Worm (Caenorhabditis elegans) whole organism, L4/young adult: ENCODE results near the gene cyp-34A10.

Experiments used
- W03F9.2 ChIP-seq: fragments of 150-350 bp; optimal IDR thresholded peaks from 2 replicates; lab custom pipeline; 2014; ENCODE audit warnings: missing biosample characterization, missing genetic modification characterization
- dao-5 ChIP-seq: sonication (generic microtip); optimal IDR thresholded peaks from 2 replicates; lab custom pipeline; 2016; ENCODE audit warnings: missing genotype, missing genetic modification characterization, moderate library complexity, missing compliant biosample characterization
- him-1 ChIP-seq: sonication (generic microtip); optimal IDR thresholded peaks from 2 replicates; lab custom pipeline; 2016; ENCODE audit warnings: missing genotype, missing genetic modification reagents, missing genetic modification characterization, missing compliant biosample characterization

The cyp-34A10 gene

DNA sequence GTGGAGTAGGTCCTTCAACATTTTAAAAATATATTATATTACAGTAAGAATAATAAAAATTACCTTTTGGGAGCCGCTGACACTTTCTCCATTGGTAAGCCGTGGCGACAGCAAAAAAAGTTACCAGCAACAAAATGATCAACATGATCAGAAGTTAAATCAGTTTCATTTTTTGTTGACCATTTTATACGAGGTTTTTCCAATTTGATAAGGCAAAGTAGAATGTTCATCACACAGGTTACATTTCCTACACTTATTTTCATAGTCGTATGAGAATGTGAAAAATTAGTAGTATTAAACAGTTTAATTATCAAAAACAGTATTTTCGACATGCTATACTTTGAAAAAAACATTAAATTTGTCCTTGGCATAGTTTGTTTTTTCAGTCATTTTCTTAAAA is at the start of gene cyp-34A10:
Gene cyp-34A10 (minus strand): TSS at position 146 of the 400 bp plus-strand sequence.
- TF ChIP-seq him-1 (no peak), W03F9.2 (tag; lab: Kevin White, UChicago) (no peak), dao-5 (tag; lab: Kevin White, UChicago) (no peak)

DNA sequence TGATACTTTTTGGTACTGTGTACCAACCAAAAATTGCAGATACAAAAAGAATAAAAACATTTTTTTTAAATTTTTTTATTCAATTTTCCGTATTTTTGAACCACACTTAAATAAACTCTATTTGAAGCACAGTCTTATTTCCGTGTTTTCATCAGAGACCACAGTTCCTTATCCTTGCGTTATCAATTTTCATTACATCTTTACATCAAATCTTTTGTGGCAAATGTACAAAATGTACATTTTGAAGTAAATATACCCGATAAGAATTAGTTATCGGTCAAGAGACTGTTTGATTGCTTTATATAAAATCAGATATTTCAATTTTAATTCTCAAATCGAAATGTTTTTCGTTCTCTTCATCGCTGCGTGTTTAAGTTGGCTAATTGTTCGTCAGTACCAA is 49.5 kb upstream of the cyp-34A10 start, which contains the start of gene cyp-35A3:
Gene cyp-35A3 (plus strand): TSS at position 301 of the 400 bp plus-strand sequence.
- no peak for TF ChIP-seq dao-5 (tag; lab: Kevin White, UChicago)
- no peak for TF ChIP-seq him-1
- no peak for TF ChIP-seq W03F9.2 (tag; lab: Kevin White, UChicago)

DNA sequence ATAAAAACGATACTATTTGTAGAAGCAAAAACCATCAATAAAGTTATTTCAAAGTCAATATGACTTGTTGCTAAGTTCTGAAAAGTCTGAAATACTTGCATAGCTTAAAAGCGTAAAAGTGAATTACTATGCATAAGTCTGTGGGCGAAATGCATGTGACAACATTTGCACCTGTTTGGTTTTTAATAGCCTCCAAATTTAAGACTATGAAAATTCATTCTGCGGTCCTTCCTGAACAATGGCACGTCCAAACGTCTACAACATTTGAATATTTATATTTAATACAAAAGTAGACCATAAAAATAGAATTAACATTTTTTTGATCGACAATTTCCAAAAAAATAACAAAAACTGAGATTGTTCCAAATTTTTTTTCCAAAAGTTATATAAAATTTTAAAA is 49.0 kb upstream of the cyp-34A10 start, which contains the start of gene K09D9.14:
Gene K09D9.14 (minus strand): TSS at position 101 of the 400 bp plus-strand sequence.
- TF ChIP-seq him-1 (no peak), dao-5 (tag; lab: Kevin White, UChicago) (no peak), W03F9.2 (tag; lab: Kevin White, UChicago) (no peak)

DNA sequence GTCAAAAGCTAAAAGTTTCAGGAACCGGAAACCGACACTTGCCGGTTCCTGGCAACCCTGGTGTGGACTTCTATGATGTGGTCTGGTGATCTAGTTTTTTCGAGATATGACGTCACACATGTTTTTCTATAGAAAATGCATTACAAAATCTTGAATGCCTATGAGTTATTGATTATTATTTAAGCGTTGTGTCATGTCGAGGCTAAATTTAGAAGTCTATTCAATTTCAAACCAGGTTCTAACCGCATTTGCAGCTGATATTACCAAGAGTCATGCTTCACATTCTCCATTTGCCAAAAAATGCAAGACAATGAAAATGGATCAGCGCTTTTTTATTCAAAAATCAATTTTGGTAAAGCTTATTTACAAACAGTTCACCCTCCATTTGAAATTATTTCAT is 46.4 kb upstream of the cyp-34A10 start, which contains the start of gene K09D9.3:
Gene K09D9.3 (plus strand): TSS at position 301 of the 400 bp plus-strand sequence.
- TF ChIP-seq W03F9.2 (tag; lab: Kevin White, UChicago) (no peak), dao-5 (tag; lab: Kevin White, UChicago) (no peak), him-1 (no peak)

ce11 chrV:4018591-4018990 is 45.8 kb upstream of the cyp-34A10 start:
- no peak for TF ChIP-seq W03F9.2 (tag; lab: Kevin White, UChicago)
- no peak for TF ChIP-seq dao-5 (tag; lab: Kevin White, UChicago)
- no peak for TF ChIP-seq him-1

DNA sequence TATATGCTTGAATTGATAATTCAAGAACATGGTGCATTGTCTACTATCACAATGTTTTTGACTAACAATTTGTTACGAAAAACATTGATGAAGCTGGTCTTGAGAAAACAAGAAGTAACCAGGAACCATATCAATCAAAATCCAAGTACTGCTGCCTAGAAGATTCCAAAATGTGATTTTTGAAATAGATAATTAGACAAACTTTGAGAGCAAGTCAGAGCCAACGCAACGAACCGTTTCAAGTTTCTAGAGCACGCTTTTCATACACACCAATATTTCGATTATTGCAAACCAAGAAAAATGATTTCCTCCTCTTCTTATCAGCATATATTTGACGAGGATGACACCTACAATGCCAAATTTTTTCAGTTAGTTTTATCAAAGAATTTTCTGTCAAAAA is 44.0 kb upstream of the cyp-34A10 start, which contains the start of gene srw-89:
Gene srw-89 (plus strand): TSS at position 301 of the 400 bp plus-strand sequence.
- TF ChIP-seq W03F9.2 (tag; lab: Kevin White, UChicago) (no peak), dao-5 (tag; lab: Kevin White, UChicago) (no peak), him-1 (no peak)

- TF ChIP-seq dao-5 (tag; lab: Kevin White, UChicago) (no peak), W03F9.2 (tag; lab: Kevin White, UChicago) (no peak), him-1 (no peak)
These were observed 37.4 kb upstream of the cyp-34A10 start, which contains the start of gene srh-4 for ce11 chrV:4010170-4010569. Gene srh-4 (plus strand): TSS chrV:4010470.

DNA sequence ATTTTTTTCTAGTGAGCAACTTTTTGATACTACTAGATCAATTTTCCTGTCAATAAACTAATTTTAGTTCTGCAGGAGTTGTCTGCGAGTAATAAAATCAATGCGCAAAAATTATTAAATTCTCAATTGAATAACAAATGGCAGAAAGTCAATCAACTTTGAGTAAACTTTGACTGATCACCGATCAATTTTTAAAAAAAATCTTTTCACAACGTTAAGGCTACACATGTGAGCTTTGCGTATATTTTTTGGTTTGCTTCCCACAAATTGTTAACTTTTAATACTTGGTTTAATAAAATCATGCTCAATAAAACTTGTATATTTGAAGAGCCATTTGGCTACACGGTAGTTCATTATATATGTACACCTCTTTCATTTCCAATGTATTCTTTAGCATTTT is 35.1 kb upstream of the cyp-34A10 start, which contains the start of gene srh-7:
Gene srh-7 (plus strand): TSS at position 301 of the 400 bp plus-strand sequence.
- TF ChIP-seq him-1 (no peak), dao-5 (tag; lab: Kevin White, UChicago) (no peak)

- TF ChIP-seq W03F9.2 (tag; lab: Kevin White, UChicago) (no peak), him-1 (no peak), dao-5 (tag; lab: Kevin White, UChicago) (no peak)
These were observed 32.4 kb upstream of the cyp-34A10 start, which contains the start of gene srh-8 for ce11 chrV:4005219-4005618. Gene srh-8 (plus strand): TSS chrV:4005519.

DNA sequence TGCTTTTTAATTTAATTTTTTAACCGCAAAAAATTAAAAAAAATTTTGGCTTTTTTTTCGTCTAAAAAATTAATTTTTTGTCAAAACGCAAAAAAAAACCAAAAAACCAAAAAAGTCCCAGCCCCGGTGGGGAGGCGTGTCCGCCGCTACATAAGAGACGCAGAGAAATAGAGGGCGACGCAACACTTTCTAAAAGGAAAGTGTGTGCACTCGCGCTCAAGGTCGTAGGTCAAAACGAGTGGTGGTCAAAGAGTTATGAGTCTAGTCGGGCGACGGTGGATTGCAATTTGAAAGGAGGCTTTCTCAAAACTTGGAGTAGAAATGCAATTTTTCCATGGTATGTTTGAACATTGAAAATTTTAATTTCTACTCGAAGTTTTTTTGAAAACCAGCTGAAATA is 31.8 kb upstream of the cyp-34A10 start:
- TF ChIP-seq dao-5 (tag; lab: Kevin White, UChicago) (no peak), him-1 (no peak), W03F9.2 (tag; lab: Kevin White, UChicago) (no peak)

ce11 chrV:3995838-3996237 is 23.0 kb upstream of the cyp-34A10 start, which contains the start of gene srx-62:
Gene srx-62 (minus strand): TSS chrV:3995938.
- no peak for TF ChIP-seq him-1
- TF ChIP-seq W03F9.2 (tag; lab: Kevin White, UChicago): no peak
- no peak for TF ChIP-seq dao-5 (tag; lab: Kevin White, UChicago)

DNA sequence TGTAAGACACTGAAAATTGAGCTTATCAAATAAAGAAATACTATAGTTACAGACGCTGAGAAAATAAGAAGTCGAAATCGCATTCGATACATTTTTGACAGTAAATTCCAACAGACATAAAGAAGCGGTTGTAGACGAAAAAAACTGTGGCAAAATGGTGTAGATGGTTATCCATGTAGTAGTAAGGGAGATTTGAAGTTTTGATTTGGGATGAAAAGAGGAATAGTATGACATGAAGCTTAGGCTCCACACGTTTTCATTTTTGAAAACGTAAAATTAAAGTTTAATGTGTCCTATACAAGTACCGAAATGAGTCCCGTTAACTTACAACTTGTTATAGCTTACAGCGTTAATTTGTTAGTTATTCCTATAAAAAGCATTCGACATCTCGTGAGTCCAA is 21.3 kb upstream of the cyp-34A10 start, which contains the start of gene K09D9.9:
Gene K09D9.9 (minus strand): TSS at position 101 of the 400 bp plus-strand sequence.
- TF ChIP-seq W03F9.2 (tag; lab: Kevin White, UChicago): no peak
- TF ChIP-seq dao-5 (tag; lab: Kevin White, UChicago): no peak
- TF ChIP-seq him-1: no peak

DNA sequence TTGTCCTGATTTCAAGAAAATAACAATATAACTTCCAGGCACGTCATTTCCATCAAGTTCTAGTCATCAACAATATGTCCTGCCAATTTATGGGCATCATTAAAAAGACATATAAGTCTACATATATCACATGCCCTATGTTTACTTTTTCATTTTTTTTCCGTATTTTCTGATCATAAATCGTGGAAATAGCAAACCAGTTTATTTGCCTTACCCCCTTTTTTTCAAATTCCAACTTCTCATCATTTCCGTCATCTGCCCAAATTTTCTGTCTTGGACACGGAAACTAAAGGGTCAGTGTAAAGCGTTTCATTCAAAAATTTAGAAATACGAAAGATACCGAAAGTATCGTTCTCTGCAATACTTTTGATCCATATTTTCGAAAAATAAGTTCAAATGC is 19.5 kb upstream of the cyp-34A10 start:
- TF ChIP-seq dao-5 (tag; lab: Kevin White, UChicago) (no peak), W03F9.2 (tag; lab: Kevin White, UChicago) (no peak), him-1 (no peak)

DNA sequence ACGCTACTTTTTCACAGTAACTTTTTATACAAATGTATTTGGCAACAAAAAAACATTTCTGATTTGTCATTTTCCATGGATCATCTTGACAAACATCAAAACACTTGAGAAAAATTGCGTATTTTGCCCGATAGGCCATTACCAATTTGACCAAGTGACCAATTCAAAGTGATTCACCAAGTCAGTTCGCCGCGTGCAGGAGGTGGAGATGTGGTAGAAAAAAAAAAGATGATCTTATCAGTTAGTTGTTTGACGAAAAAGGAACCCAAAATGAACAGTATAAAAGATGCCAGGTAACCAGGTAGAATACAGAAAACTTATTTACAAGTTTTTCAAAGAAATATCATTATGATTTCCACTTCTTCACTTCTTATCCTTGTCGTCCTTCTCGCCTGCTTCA is 16.3 kb upstream of the cyp-34A10 start, which contains the start of gene nlp-27:
Gene nlp-27 (plus strand): TSS at position 309 of the 400 bp plus-strand sequence.
- TF ChIP-seq W03F9.2 (tag; lab: Kevin White, UChicago) (no peak), dao-5 (tag; lab: Kevin White, UChicago) (no peak), him-1 (no peak)

DNA sequence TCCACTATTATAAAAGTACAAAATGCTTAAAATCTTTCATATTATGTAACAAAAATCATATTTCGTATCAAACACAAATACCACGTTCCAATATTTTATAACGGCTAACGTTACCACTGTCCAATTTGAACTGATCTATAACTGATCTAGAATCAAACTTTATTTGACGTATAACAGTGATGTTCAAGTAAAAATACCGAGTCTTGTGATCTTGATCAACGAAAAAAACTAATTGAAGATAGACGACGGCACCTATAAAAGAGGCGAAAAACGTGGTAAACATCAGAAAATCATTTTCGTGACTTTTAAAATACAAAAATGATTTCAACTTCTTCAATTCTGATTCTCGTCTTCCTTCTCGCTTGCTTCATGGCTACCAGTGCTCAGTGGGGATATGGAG is 14.8 kb upstream of the cyp-34A10 start, which contains the start of gene nlp-28:
Gene nlp-28 (plus strand): TSS at position 285 of the 400 bp plus-strand sequence.
- TF ChIP-seq him-1 (no peak), W03F9.2 (tag; lab: Kevin White, UChicago) (no peak), dao-5 (tag; lab: Kevin White, UChicago) (no peak)
